Worm (Caenorhabditis elegans): Measurements from ENCODE around the gene W03A5.2.

W03A5.2 gene

DNA sequence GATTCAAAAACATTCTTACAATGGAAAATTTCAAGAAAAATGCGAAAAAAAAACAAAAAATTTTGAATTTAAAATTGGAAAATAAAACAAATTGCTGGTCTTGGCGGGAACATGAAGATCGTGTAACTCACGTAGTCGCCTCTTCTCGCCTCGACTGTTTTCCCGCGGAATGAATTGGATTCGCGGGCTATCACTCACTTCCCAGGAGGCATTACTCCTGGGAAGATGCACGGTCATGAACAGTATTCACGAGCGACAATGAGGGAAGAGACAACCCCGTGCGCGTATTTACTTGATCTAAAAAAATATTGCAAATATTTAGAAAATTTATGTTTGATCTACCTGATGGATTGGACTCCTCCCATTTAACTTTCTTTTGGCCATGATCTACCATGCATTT is 480 bp downstream of the W03A5.2 start (continued):
- no peak for TF ChIP-seq nhr-120 (GFP tag; IDR thresholded peaks at IDR 0.05)
- TF ChIP-seq nfya-2 (GFP tag; IDR thresholded peaks at IDR 0.05), result no peak
- no peak for TF ChIP-seq nhr-80 (tag; optimal IDR thresholded peaks at IDR 0.05)
- no peak for TF ChIP-seq let-607 (tag; optimal IDR thresholded peaks at IDR 0.05)
- TF ChIP-seq madf-8 (GFP tag; conservative IDR thresholded peaks at IDR 0.05), result peak; percentile 86
- no peak for TF ChIP-seq repo-1 (tag; optimal IDR thresholded peaks at IDR 0.05)
- no peak for TF ChIP-seq egl-18 (GFP tag; IDR thresholded peaks at IDR 0.05)
- no peak for TF ChIP-seq F52B5.7 (tag; optimal IDR thresholded peaks at IDR 0.05)
- TF ChIP-seq nhr-90 (tag; optimal IDR thresholded peaks at IDR 0.05), result no peak
- TF ChIP-seq pbrm-1 (GFP tag; IDR thresholded peaks at IDR 0.05), result no peak
- TF ChIP-seq tbx-9 (tag; optimal IDR thresholded peaks at IDR 0.05; ENCODE audit: borderline replicate concordance), result no peak
- no peak for TF ChIP-seq lin-54 (GFP tag; optimal IDR thresholded peaks at IDR 0.05)
- no peak for TF ChIP-seq attf-3 (GFP tag; conservative IDR thresholded peaks at IDR 0.05)
- TF ChIP-seq ama-1 (optimal IDR thresholded peaks at IDR 0.05), result no peak
- TF ChIP-seq ama-1 (GFP tag; optimal IDR thresholded peaks at IDR 0.05), result no peak
- TF ChIP-seq ztf-26 (tag; optimal IDR thresholded peaks at IDR 0.05), result no peak
- TF ChIP-seq B0336.3 (GFP tag; IDR thresholded peaks at IDR 0.05), result no peak
- no peak for TF ChIP-seq ztf-22 (GFP tag; optimal IDR thresholded peaks at IDR 0.05)
- peak; percentile 40 for TF ChIP-seq lsl-1 (GFP tag; optimal IDR thresholded peaks at IDR 0.05)
- no peak for TF ChIP-seq snpc-1.1 (tag; optimal IDR thresholded peaks at IDR 0.05; ENCODE audit: insufficient read depth)
- peak; percentile 85 for TF ChIP-seq efl-1 (GFP tag; optimal IDR thresholded peaks at IDR 0.05)
- TF ChIP-seq egrh-3 (GFP tag; IDR thresholded peaks at IDR 0.05), result no peak
- TF ChIP-seq xnd-1 (tag; optimal IDR thresholded peaks at IDR 0.05), result peak; percentile 67
- no peak for TF ChIP-seq hmg-20 (GFP tag; IDR thresholded peaks at IDR 0.05)
- peak; percentile 44; the same call in 1 of the 2 replicates for TF ChIP-seq ceh-91 (GFP tag; IDR thresholded peaks at IDR 0.05)
- peak; percentile 92 for TF ChIP-seq madf-6 (GFP tag; IDR thresholded peaks at IDR 0.05)
- no peak for TF ChIP-seq snpc-3.4 (tag; optimal IDR thresholded peaks at IDR 0.05)

DNA sequence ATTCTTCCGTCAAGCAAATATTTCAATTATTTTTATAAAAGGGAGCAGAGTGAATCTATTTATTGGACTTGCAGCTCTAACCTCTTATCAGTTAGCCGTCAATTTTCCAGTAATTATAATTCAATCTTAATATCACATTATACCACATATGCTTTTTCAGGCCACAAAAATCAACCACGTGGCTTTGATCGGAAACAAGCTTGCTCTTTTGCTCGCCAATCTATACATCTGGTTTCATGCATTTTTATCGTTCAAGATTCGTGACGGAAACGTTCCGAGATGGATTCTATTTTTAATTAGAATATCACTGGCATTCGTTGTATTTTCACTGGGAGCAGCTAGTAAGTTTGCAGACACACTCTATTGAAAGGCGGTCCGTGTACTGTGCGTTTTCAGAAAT is 1.2 kb downstream of the W03A5.2 start:
- TF ChIP-seq ceh-79 (tag; optimal IDR thresholded peaks at IDR 0.05), result no peak
- no peak for TF ChIP-seq sdz-38 (tag; optimal IDR thresholded peaks at IDR 0.05)
- no peak for TF ChIP-seq dpl-1 (GFP tag; optimal IDR thresholded peaks at IDR 0.05)
- no peak for TF ChIP-seq aptf-2 (GFP tag; conservative IDR thresholded peaks at IDR 0.05)
- no peak for TF ChIP-seq zfh-2 (GFP tag; conservative IDR thresholded peaks at IDR 0.05)
- TF ChIP-seq ceh-100 (GFP tag; IDR thresholded peaks at IDR 0.05), result no peak
- TF ChIP-seq snpc-3.4 (tag; optimal IDR thresholded peaks at IDR 0.05), result no peak
- TF ChIP-seq nfyb-1 (GFP tag; IDR thresholded peaks at IDR 0.05), result no peak
- no peak for TF ChIP-seq nhr-80 (tag; optimal IDR thresholded peaks at IDR 0.05)
- no peak for TF ChIP-seq mxl-1 (tag; optimal IDR thresholded peaks at IDR 0.05)
- TF ChIP-seq let-607 (tag; optimal IDR thresholded peaks at IDR 0.05), result no peak

- TF ChIP-seq attf-5 (GFP tag; optimal IDR thresholded peaks at IDR 0.05), result no peak
- TF ChIP-seq ztf-28 (GFP tag; IDR thresholded peaks at IDR 0.05), result no peak
- TF ChIP-seq T26A5.8 (tag; optimal IDR thresholded peaks at IDR 0.05), result no peak
- TF ChIP-seq mcd-1 (GFP tag; IDR thresholded peaks at IDR 0.05), result no peak
- TF ChIP-seq tlf-1 (GFP tag; optimal IDR thresholded peaks at IDR 0.05), result no peak
- no peak for TF ChIP-seq zfh-2 (GFP tag; conservative IDR thresholded peaks at IDR 0.05)
- no peak for TF ChIP-seq ztf-3 (GFP tag; optimal IDR thresholded peaks at IDR 0.05)
- TF ChIP-seq ama-1 (optimal IDR thresholded peaks at IDR 0.05), result no peak
- TF ChIP-seq ama-1 (GFP tag; optimal IDR thresholded peaks at IDR 0.05), result no peak
- no peak for TF ChIP-seq lir-1 (GFP tag; conservative IDR thresholded peaks at IDR 0.05)
- TF ChIP-seq lin-35 (GFP tag; optimal IDR thresholded peaks at IDR 0.05), result no peak
- no peak for TF ChIP-seq hmg-1.2 (GFP tag; IDR thresholded peaks at IDR 0.05)
- no peak for TF ChIP-seq ceh-40 (GFP tag; IDR thresholded peaks at IDR 0.05)
- TF ChIP-seq gei-17 (GFP tag; optimal IDR thresholded peaks at IDR 0.05), result no peak
- TF ChIP-seq ztf-6 (GFP tag; IDR thresholded peaks at IDR 0.05), result no peak
- TF ChIP-seq Y56A3A.18 (GFP tag; IDR thresholded peaks at IDR 0.05), result no peak
- TF ChIP-seq F49E8.2 (tag; optimal IDR thresholded peaks at IDR 0.05; ENCODE audit: insufficient read depth), result no peak
These were observed 1.8 kb downstream of the W03A5.2 start, which contains the start of gene W03A5.1 for ce11 chrIII:5407588-5407987. Gene W03A5.1 (plus strand): TSS chrIII:5407888.
